Worm (Caenorhabditis elegans): ENCODE results near the gene vti-1.
A peak's percentile ranks its signal among the peaks of the same experiment; 100 is the strongest.

- TF ChIP-seq ztf-22 (GFP tag; optimal IDR thresholded peaks at IDR 0.05) (no peak), unc-62 (GFP tag; optimal IDR thresholded peaks at IDR 0.05) (no peak), him-1 (tag; optimal IDR thresholded peaks at IDR 0.05) (peak; percentile 73), hsf-1 (GFP tag; IDR thresholded peaks at IDR 0.05) (no peak), akir-1 (GFP tag; optimal IDR thresholded peaks at IDR 0.05) (no peak), ama-1 (optimal IDR thresholded peaks at IDR 0.05) (no peak), ama-1 (GFP tag; optimal IDR thresholded peaks at IDR 0.05) (peak in 1 of 2 experiments; percentile 47)
Observed at ce11 chrIV:14790579-14790978, 24.1 kb upstream of the vti-1 start.

Measured in whole organism, young adult.